Worm (Caenorhabditis elegans) whole organism, L4/young adult: ENCODE results near the gene F28F9.3.

ENCODE experiments used
- dao-5 ChIP-seq: sonication (generic microtip); optimal IDR thresholded peaks from 2 replicates; lab custom pipeline; 2016; ENCODE audit warnings: missing genotype, missing genetic modification characterization, moderate library complexity, missing compliant biosample characterization
- him-1 ChIP-seq: sonication (generic microtip); optimal IDR thresholded peaks from 2 replicates; lab custom pipeline; 2016; ENCODE audit warnings: missing genotype, missing genetic modification reagents, missing genetic modification characterization, missing compliant biosample characterization

DNA sequence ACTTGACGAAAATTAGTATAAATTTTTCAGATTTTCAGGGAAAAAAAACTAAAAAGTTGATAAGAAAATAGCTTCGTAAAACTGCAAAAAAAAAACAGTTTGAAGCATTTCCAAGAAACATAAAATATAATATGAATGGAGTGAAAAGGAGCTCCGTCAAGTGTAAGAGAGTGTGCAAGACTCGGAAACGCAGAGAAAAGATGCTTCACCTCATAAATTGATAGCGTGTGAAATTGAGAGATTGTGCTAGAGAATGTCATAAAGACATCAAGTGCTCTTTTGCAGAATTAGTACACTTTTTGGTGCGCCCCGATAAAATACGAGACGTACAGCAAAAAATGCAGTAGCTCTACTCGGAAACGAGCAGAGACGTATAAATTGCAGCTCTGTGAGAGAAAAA is 5.1 kb upstream of the F28F9.3 start:
- TF ChIP-seq him-1 (no peak), dao-5 (tag; lab: Kevin White, UChicago) (no peak)
